Worm (Caenorhabditis elegans) whole organism, young adult: ENCODE results near the gene C54E10.3.
"Not testable (repeated sequence)": the region's sequence is repeated elsewhere in the genome, so short reads cannot be mapped to it uniquely, and the experiment has no call there.

Experiments
- B0261.1 ChIP-seq: sonication (generic microtip); optimal IDR thresholded peaks from 2 replicates; lab custom pipeline; 2016; ENCODE audit warnings: mild to moderate bottlenecking, missing genetic modification characterization, moderate library complexity, missing compliant biosample characterization
- C06A6.2 ChIP-seq: fragments of 200-800 bp; sonication (Bioruptor generic); conservative IDR thresholded peaks from 2 replicates; pipeline ENCODE4 v1.3.6; 2022; ENCODE audit warnings: missing genetic modification characterization, missing compliant biosample characterization
- C17E4.6 ChIP-seq: fragments of 200-800 bp; sonication (Bioruptor generic); IDR thresholded peaks from 2 replicates; pipeline ENCODE4 v1.3.6; 2022; ENCODE audit warnings: missing genetic modification reagents, missing genetic modification characterization, missing compliant biosample characterization
- D2030.7 ChIP-seq: fragments of 200-800 bp; sonication (Bioruptor generic); IDR thresholded peaks from 2 replicates; pipeline ENCODE4 v1.3.6; 2022; ENCODE audit warnings: missing genetic modification reagents, missing genetic modification characterization, missing compliant biosample characterization
- F39B2.1 ChIP-seq: fragments of 200-800 bp; sonication (Bioruptor generic); IDR thresholded peaks from 2 replicates; pipeline ENCODE4 v1.3.6; 2022; ENCODE audit warnings: missing genetic modification reagents, missing genetic modification characterization, missing compliant biosample characterization
- F49E8.2 ChIP-seq: sonication (generic microtip); optimal IDR thresholded peaks from 3 replicates; lab custom pipeline; 2017; ENCODE audit warnings: missing genetic modification characterization, mild to moderate bottlenecking, missing compliant biosample characterization, antibody characterized with exemption, moderate library complexity; ENCODE audit not compliant: insufficient read depth
- F57A8.1 ChIP-seq: fragments of 200-800 bp; sonication (Bioruptor generic); optimal IDR thresholded peaks from 2 replicates; lab custom pipeline; 2018; ENCODE audit warnings: mild to moderate bottlenecking, missing genetic modification characterization, moderate library complexity, missing compliant biosample characterization
- T07F8.4 ChIP-seq: sonication (generic microtip); optimal IDR thresholded peaks from 2 replicates; lab custom pipeline; 2016; ENCODE audit warnings: mild to moderate bottlenecking, missing genetic modification characterization, moderate library complexity, missing compliant biosample characterization
- Y95B8A.8 ChIP-seq: fragments of 200-800 bp; sonication (Bioruptor generic); IDR thresholded peaks from 2 replicates; pipeline ENCODE4 v1.3.6; 2022; ENCODE audit warnings: missing genetic modification reagents, missing genetic modification characterization, missing compliant biosample characterization
- aptf-2 ChIP-seq: fragments of 200-800 bp; sonication (Bioruptor generic); conservative IDR thresholded peaks from 2 replicates; pipeline ENCODE4 v1.3.6; 2022; ENCODE audit warnings: missing genetic modification reagents, missing genetic modification characterization, missing compliant biosample characterization
- bed-1 ChIP-seq: fragments of 200-800 bp; sonication (Bioruptor generic); IDR thresholded peaks from 2 replicates; pipeline ENCODE4 v1.3.6; 2022; ENCODE audit warnings: missing genetic modification reagents, missing genetic modification characterization, missing compliant biosample characterization
- bed-2 ChIP-seq: fragments of 200-800 bp; sonication (Bioruptor generic); IDR thresholded peaks from 2 replicates; pipeline ENCODE4 v1.3.6; 2022; ENCODE audit warnings: missing genetic modification reagents, missing genetic modification characterization, missing compliant biosample characterization
- ccch-3 ChIP-seq: fragments of 200-800 bp; sonication (Bioruptor generic); optimal IDR thresholded peaks from 2 replicates; lab custom pipeline; 2018; ENCODE audit warnings: mild to moderate bottlenecking, missing genetic modification characterization, missing compliant biosample characterization
- cebp-1 ChIP-seq, 2 experiments: fragments of 200-800 bp in 1 of 2; sonication (Bioruptor generic) in 1 of 2; sonication (generic microtip) in 1 of 2; IDR thresholded peaks in 1 of 2; optimal IDR thresholded peaks in 1 of 2; 2 replicates each; pipeline versions ENCODE4 v1.3.6 to Lab custom; 2017 to 2022; ENCODE audit warnings: missing compliant biosample characterization in 2 of 2, missing genetic modification characterization in 2 of 2, mild to moderate bottlenecking in 1 of 2, missing genetic modification reagents in 1 of 2, moderate library complexity in 1 of 2
- ceh-100 ChIP-seq: fragments of 200-800 bp; sonication (Bioruptor generic); IDR thresholded peaks from 2 replicates; pipeline ENCODE4 v1.3.6; 2022; ENCODE audit warnings: missing genetic modification reagents, missing genetic modification characterization, missing compliant biosample characterization
- ceh-79 ChIP-seq: sonication (generic microtip); optimal IDR thresholded peaks from 2 replicates; lab custom pipeline; 2017; ENCODE audit warnings: mild to moderate bottlenecking, missing genetic modification characterization, missing compliant biosample characterization
- ceh-91 ChIP-seq: fragments of 200-800 bp; sonication (Bioruptor generic); IDR thresholded peaks from 2 replicates; pipeline ENCODE4 v1.3.6; 2022; ENCODE audit warnings: missing genetic modification reagents, missing genetic modification characterization, missing compliant biosample characterization
- chd-7 ChIP-seq: sonication (generic microtip); optimal IDR thresholded peaks from 2 replicates; lab custom pipeline; 2016; ENCODE audit warnings: mild to moderate bottlenecking, missing genetic modification characterization, moderate library complexity, missing compliant biosample characterization
- dox-1 ChIP-seq: fragments of 200-800 bp; sonication (Bioruptor generic); IDR thresholded peaks from 2 replicates; pipeline ENCODE4 v1.3.6; 2022; ENCODE audit warnings: missing genetic modification reagents, missing genetic modification characterization, missing compliant biosample characterization
- efl-1 ChIP-seq: fragments of 150-350 bp; optimal IDR thresholded peaks from 2 replicates; lab custom pipeline; 2014; ENCODE audit warnings: missing biosample characterization, missing genetic modification reagents, missing genetic modification characterization
- ekl-4 ChIP-seq: fragments of 200-800 bp; sonication (Bioruptor generic); IDR thresholded peaks from 2 replicates; pipeline ENCODE4 v1.3.6; 2022; ENCODE audit warnings: missing genetic modification reagents, missing genetic modification characterization, missing compliant biosample characterization
- him-1 ChIP-seq: sonication (generic microtip); optimal IDR thresholded peaks from 2 replicates; lab custom pipeline; 2016; ENCODE audit warnings: missing genotype, missing genetic modification reagents, missing genetic modification characterization, missing compliant biosample characterization
- madf-6 ChIP-seq: fragments of 200-800 bp; sonication (Bioruptor generic); IDR thresholded peaks from 2 replicates; pipeline ENCODE4 v1.3.6; 2022; ENCODE audit warnings: missing genetic modification reagents, missing genetic modification characterization, missing compliant biosample characterization
- mcd-1 ChIP-seq: fragments of 200-800 bp; sonication (Bioruptor generic); IDR thresholded peaks from 2 replicates; pipeline ENCODE4 v1.3.6; 2022; ENCODE audit warnings: missing genetic modification reagents, missing genetic modification characterization, missing compliant biosample characterization
- nhr-80 ChIP-seq: sonication (generic microtip); optimal IDR thresholded peaks from 2 replicates; lab custom pipeline; 2016; ENCODE audit warnings: missing genetic modification characterization, missing compliant biosample characterization
- rpc-1 ChIP-seq, 2 experiments: fragments of 150-350 bp in 1 of 2; sonication (generic microtip) in 1 of 2; optimal IDR thresholded peaks; 2 replicates each; lab custom pipeline; 2014 to 2018; ENCODE audit warnings: missing biosample characterization in 1 of 2, missing genetic modification characterization in 1 of 2, missing genetic modification reagents in 1 of 2, missing genotype in 1 of 2
- sea-2 ChIP-seq: fragments of 200-800 bp; sonication (Bioruptor generic); IDR thresholded peaks from 2 replicates; pipeline ENCODE4 v1.3.6; 2022; ENCODE audit warnings: missing genetic modification characterization, missing compliant biosample characterization
- snpc-4 ChIP-seq, 5 experiments: fragments of 150-350 bp in 1 of 5; sonication (generic microtip) in 4 of 5; optimal IDR thresholded peaks; 2 replicates each; lab custom pipeline; 2014 to 2018; ENCODE audit warnings: missing genetic modification characterization in 5 of 5, missing biosample characterization in 3 of 5, antibody characterized with exemption in 2 of 5, mild to moderate bottlenecking in 2 of 5, missing compliant biosample characterization in 2 of 5, missing genotype in 2 of 5, moderate library complexity in 2 of 5, missing genetic modification reagents in 1 of 5
- tbp1 ChIP-seq: fragments of 200-800 bp; sonication (Bioruptor generic); optimal IDR thresholded peaks from 2 replicates; lab custom pipeline; 2018; ENCODE audit warnings: mild to moderate bottlenecking, missing genetic modification characterization, missing compliant biosample characterization
- xnd-1 ChIP-seq: sonication (generic microtip); optimal IDR thresholded peaks from 2 replicates; lab custom pipeline; 2016; ENCODE audit warnings: missing genotype, missing genetic modification reagents, missing genetic modification characterization, missing compliant biosample characterization
- ztf-25 ChIP-seq: fragments of 200-800 bp; sonication (Bioruptor generic); IDR thresholded peaks from 2 replicates; pipeline ENCODE4 v1.3.6; 2022; ENCODE audit warnings: missing genetic modification reagents, missing genetic modification characterization, missing compliant biosample characterization
- ztf-3 ChIP-seq: fragments of 200-800 bp; sonication (Bioruptor generic); optimal IDR thresholded peaks from 2 replicates; lab custom pipeline; 2018; ENCODE audit warnings: mild to moderate bottlenecking, missing genetic modification characterization, missing compliant biosample characterization

The C54E10.3 gene

DNA sequence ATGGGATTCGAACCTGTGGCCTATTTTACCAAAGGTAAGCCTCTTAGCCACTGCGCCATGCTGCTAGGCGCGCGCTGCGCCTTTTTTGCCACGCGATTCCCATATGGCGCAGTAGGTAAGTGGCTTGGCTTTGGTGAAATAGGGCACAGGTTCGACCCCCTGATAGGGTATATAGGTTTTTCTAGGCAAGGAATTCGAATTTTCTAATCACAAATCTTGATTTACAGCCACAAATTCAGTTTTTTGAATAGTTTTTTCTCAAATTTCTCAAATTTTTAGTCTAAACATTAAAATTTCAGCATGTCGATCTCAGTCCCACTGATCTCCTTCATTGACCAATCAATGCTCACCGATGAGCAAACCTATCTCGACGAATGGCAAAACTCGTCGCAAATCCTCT is at the start of gene C54E10.3:
Gene C54E10.3, plus strand, starts transcription at position 301 of the 400 bp plus-strand sequence.
- TF ChIP-seq ccch-3 (GFP tag; lab: Kevin White, UChicago), result no peak
- no peak for TF ChIP-seq madf-6 (GFP tag; lab: Robert Waterston, UW)
- no peak for TF ChIP-seq D2030.7 (GFP tag; lab: Robert Waterston, UW)
- TF ChIP-seq sea-2 (GFP tag; lab: Robert Waterston, UW), result no peak
- no peak for TF ChIP-seq mcd-1 (GFP tag; lab: Robert Waterston, UW)
- no peak for TF ChIP-seq xnd-1 (tag; lab: Kevin White, UChicago)
- no peak for TF ChIP-seq Y95B8A.8 (GFP tag; lab: Robert Waterston, UW)
- TF ChIP-seq ztf-3, result no peak
- no peak for TF ChIP-seq C06A6.2 (GFP tag; lab: Robert Waterston, UW)
- no peak for TF ChIP-seq ceh-91 (GFP tag; lab: Robert Waterston, UW)

DNA sequence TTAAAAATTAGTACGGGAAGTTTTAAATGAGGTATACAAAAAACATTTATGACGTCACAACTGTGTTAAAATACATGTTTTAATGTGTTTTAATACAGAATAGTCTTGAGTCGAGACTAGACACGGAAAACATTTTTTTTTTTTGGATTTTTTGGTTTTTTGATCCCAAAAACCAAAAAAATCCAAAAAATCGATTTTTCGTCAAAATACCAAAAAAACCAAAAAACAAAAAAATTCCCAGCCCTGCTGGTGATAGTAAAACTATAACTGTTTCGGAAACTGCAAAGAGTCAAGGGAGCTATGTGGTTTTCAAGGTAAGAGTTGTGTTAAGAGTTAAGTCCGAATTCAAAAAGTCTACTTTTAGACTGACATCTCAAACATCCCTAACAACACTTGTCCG is 49.7 kb upstream of the C54E10.3 start, which contains the start of gene F11D11.4:
Gene F11D11.4, plus strand, starts transcription at position 301 of the 400 bp plus-strand sequence.
- TF ChIP-seq ekl-4, result no peak
- TF ChIP-seq T07F8.4, result no peak
- no peak for TF ChIP-seq chd-7
- no peak for TF ChIP-seq B0261.1
- TF ChIP-seq bed-2, result no peak
- no peak for TF ChIP-seq ceh-79 (tag; lab: Kevin White, UChicago)
- TF ChIP-seq nhr-80 (tag; lab: Kevin White, UChicago), result no peak
- no peak for TF ChIP-seq snpc-4 (GFP tag; optimal IDR thresholded peaks at IDR 0.05; lab: Kevin White, UChicago)
- TF ChIP-seq snpc-4 (tag; optimal IDR thresholded peaks at IDR 0.05; lab: Kevin White, UChicago), result no peak
- TF ChIP-seq efl-1 (GFP tag; lab: Kevin White, UChicago), result no peak
- no peak for TF ChIP-seq F57A8.1 (GFP tag; lab: Kevin White, UChicago)
- TF ChIP-seq sea-2 (GFP tag; lab: Robert Waterston, UW), result no peak
- no peak for TF ChIP-seq bed-1 (GFP tag; lab: Robert Waterston, UW)

DNA sequence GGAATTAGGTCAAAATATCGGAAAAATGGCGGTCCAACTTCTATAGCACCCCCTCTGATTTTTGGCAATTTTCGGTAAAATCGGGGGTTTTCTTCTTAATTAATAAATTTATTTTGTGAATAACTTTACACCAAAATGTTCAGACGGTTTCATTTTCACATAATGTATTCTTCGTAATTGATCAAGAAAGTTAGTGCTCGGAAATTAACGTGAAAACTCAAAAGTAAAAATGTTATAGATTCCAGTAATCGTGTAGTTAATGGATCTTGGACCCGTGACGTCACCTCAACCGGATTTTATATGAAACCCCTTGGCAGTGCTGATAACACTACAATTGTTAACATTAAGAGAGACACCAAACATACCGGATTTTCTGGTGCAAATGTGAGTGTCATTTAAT is 48.8 kb upstream of the C54E10.3 start, which contains the start of gene F11D11.22:
Gene F11D11.22, plus strand, starts transcription at position 301 of the 400 bp plus-strand sequence.
- not testable (repeated sequence) for TF ChIP-seq rpc-1 (optimal IDR thresholded peaks at IDR 0.05; lab: Kevin White, UChicago); rpc-1 (tag; optimal IDR thresholded peaks at IDR 0.05; lab: Kevin White, UChicago); F39B2.1 (GFP tag; lab: Robert Waterston, UW); cebp-1 (GFP tag; IDR thresholded peaks at IDR 0.05; lab: Robert Waterston, UW); cebp-1 (tag; optimal IDR thresholded peaks at IDR 0.05; lab: Kevin White, UChicago)

DNA sequence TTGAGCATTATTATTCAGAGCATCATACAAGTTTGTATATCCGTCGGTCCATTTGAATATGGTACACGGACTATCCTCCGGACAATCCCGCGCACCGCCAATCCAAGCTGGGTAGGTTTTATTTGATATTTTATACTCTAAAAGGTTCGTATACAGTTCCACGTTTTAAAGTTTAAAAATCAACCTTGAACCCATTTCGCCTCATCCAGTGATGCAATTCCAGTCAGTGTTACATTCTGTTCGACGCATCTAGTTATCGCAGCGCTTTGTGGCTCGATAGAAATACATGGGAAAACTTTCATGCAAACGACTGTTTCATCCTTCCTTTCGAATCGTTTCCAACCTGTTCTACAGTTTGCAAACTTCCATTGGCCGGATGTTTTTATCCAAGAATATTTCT is 40.9 kb upstream of the C54E10.3 start:
- TF ChIP-seq him-1 (no peak), ceh-100 (GFP tag; lab: Robert Waterston, UW) (no peak), bed-1 (GFP tag; lab: Robert Waterston, UW) (no peak), aptf-2 (GFP tag; lab: Robert Waterston, UW) (no peak), ztf-25 (GFP tag; lab: Robert Waterston, UW) (no peak), dox-1 (no peak), tbp1 (no peak), C17E4.6 (GFP tag; lab: Robert Waterston, UW) (no peak), F49E8.2 (tag; lab: Kevin White, UChicago) (no peak)
